Worm (Caenorhabditis elegans): ENCODE data around the gene fbxb-79.

DNA sequence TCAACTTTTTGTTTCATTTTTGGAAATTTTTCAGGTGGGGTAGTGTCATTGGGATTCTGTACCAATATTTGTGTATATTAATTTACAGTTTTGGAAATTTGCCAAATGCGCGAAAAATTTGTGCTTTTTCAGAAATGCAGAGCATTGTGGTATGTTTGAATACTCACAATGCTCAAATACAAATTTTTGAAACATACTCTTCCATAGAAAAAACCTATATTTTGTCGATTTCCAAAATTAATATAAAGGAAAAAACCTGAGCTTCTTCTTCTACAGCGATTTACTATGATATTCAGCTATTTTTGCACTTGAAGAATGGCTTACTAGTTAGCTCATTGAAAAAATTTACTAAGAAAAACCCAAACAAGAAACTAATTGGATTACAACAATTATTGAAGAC is 23.7 kb upstream of the fbxb-79 start:
- TF ChIP-seq ceh-63 (GFP tag; optimal IDR thresholded peaks at IDR 0.05) (no peak), lin-13 (GFP tag; optimal IDR thresholded peaks at IDR 0.05) (no peak), elt-3 (tag; optimal IDR thresholded peaks at IDR 0.05) (no peak), lsy-2 (tag; optimal IDR thresholded peaks at IDR 0.05) (no peak), ama-1 (optimal IDR thresholded peaks at IDR 0.05) (no peak), grh-1 (GFP tag; IDR thresholded peaks at IDR 0.05) (no peak), mdl-1 (tag; optimal IDR thresholded peaks at IDR 0.05) (no peak), ces-1 (GFP tag; optimal IDR thresholded peaks at IDR 0.05) (no peak), unc-62 (GFP tag; optimal IDR thresholded peaks at IDR 0.05) (no peak), nhr-28 (tag; optimal IDR thresholded peaks at IDR 0.05) (no peak), nhr-85 (tag) (no peak), lin-39 (tag; optimal IDR thresholded peaks at IDR 0.05) (no peak), ztf-11 (tag; optimal IDR thresholded peaks at IDR 0.05) (no peak)
